Worm (Caenorhabditis elegans) whole organism, early embryonic: Measurements from ENCODE around the gene taap-1.

Experiments
- B0310.2 ChIP-seq: sonication (generic microtip); optimal IDR thresholded peaks from 2 replicates; lab custom pipeline; 2016; ENCODE audit warnings: mild to moderate bottlenecking, missing genetic modification characterization, missing compliant biosample characterization
- F13C5.2 ChIP-seq: sonication (generic microtip); optimal IDR thresholded peaks from 2 replicates; lab custom pipeline; 2017; ENCODE audit warnings: mild to moderate bottlenecking, missing genetic modification characterization, inconsistent platforms, missing compliant biosample characterization
- aly-1 ChIP-seq: sonication (generic microtip); optimal IDR thresholded peaks from 2 replicates; lab custom pipeline; 2016; ENCODE audit warnings: missing genetic modification characterization, missing compliant biosample characterization
- ama-1 ChIP-seq: fragments of 150-350 bp; optimal IDR thresholded peaks from 2 replicates; lab custom pipeline; 2014
- ceh-13 ChIP-seq: fragments of 200-800 bp; sonication (Bioruptor generic); optimal IDR thresholded peaks from 2 replicates; lab custom pipeline; 2018; ENCODE audit warnings: mild to moderate bottlenecking, missing genetic modification characterization, missing compliant biosample characterization
- ceh-36 ChIP-seq: sonication (generic microtip); optimal IDR thresholded peaks from 2 replicates; lab custom pipeline; 2016; ENCODE audit warnings: missing genetic modification characterization, inconsistent platforms, missing compliant biosample characterization
- ets-7 ChIP-seq: sonication (generic microtip); optimal IDR thresholded peaks from 2 replicates; lab custom pipeline; 2016; ENCODE audit warnings: missing genotype, missing genetic modification characterization, missing compliant biosample characterization
- flt-1 ChIP-seq: fragments of 200-800 bp; sonication (Bioruptor generic); IDR thresholded peaks from 2 replicates; pipeline ENCODE4 v1.3.6; 2022; ENCODE audit warnings: missing genetic modification characterization, missing compliant biosample characterization
- hmbx-1 ChIP-seq: sonication (generic microtip); optimal IDR thresholded peaks from 2 replicates; lab custom pipeline; 2016; ENCODE audit warnings: mild to moderate bottlenecking, missing genetic modification characterization, missing compliant biosample characterization
- hmg-4 ChIP-seq: fragments of 200-800 bp; sonication (Bioruptor generic); optimal IDR thresholded peaks from 2 replicates; lab custom pipeline; 2018; ENCODE audit warnings: mild to moderate bottlenecking, missing genetic modification characterization, missing compliant biosample characterization
- hnd-1 ChIP-seq: sonication (generic microtip); optimal IDR thresholded peaks from 2 replicates; lab custom pipeline; 2016; ENCODE audit warnings: missing genetic modification characterization, missing compliant biosample characterization
- pes-1 ChIP-seq: fragments of 200-800 bp; sonication (Bioruptor generic); IDR thresholded peaks from 2 replicates; pipeline ENCODE4 v1.3.6; 2022; ENCODE audit warnings: missing genetic modification reagents, missing genetic modification characterization, missing compliant biosample characterization
- scrt-1 ChIP-seq: fragments of 200-800 bp; sonication (Bioruptor generic); IDR thresholded peaks from 2 replicates; pipeline ENCODE4 v1.3.6; 2022; ENCODE audit warnings: missing genetic modification characterization, missing compliant biosample characterization
- sea-1 ChIP-seq: fragments of 200-800 bp; sonication (Bioruptor generic); conservative IDR thresholded peaks from 2 replicates; pipeline ENCODE4 v1.3.6; 2022; ENCODE audit warnings: missing genetic modification characterization, missing compliant biosample characterization
- tbx-11 ChIP-seq: fragments of 200-800 bp; sonication (Bioruptor generic); IDR thresholded peaks from 2 replicates; pipeline ENCODE4 v1.3.6; 2022; ENCODE audit warnings: missing genetic modification characterization, missing compliant biosample characterization
- tbx-37 ChIP-seq: fragments of 200-800 bp; sonication (Bioruptor generic); conservative IDR thresholded peaks from 2 replicates; pipeline ENCODE4 v1.3.6; 2022; ENCODE audit warnings: missing genetic modification reagents, missing genetic modification characterization, missing compliant biosample characterization
- tra-4 ChIP-seq: sonication (generic microtip); optimal IDR thresholded peaks from 2 replicates; lab custom pipeline; 2017; ENCODE audit warnings: missing genetic modification characterization, missing compliant biosample characterization

Gene taap-1

ce11 chrII:8483793-8484186 is at the start of gene taap-1:
taap-1 (minus strand) TSS chrII:8483871.
- TF ChIP-seq ceh-36 (tag; lab: Kevin White, UChicago) (no peak), aly-1 (tag; lab: Kevin White, UChicago) (no peak), sea-1 (no peak), tra-4 (tag; lab: Kevin White, UChicago) (no peak), scrt-1 (GFP tag; lab: Robert Waterston, UW) (no peak), pes-1 (GFP tag; lab: Robert Waterston, UW) (no peak), tbx-37 (GFP tag; lab: Robert Waterston, UW) (no peak), flt-1 (GFP tag; lab: Robert Waterston, UW) (no peak), ets-7 (tag; lab: Kevin White, UChicago) (no peak), ama-1 (lab: Kevin White, UChicago) (no peak), F13C5.2 (tag; lab: Kevin White, UChicago) (no peak), ceh-13 (GFP tag; lab: Kevin White, UChicago) (no peak), B0310.2 (tag; lab: Kevin White, UChicago) (no peak), hmbx-1 (tag; lab: Kevin White, UChicago) (no peak), hmg-4 (GFP tag; lab: Kevin White, UChicago) (no peak), tbx-11 (no peak)

DNA sequence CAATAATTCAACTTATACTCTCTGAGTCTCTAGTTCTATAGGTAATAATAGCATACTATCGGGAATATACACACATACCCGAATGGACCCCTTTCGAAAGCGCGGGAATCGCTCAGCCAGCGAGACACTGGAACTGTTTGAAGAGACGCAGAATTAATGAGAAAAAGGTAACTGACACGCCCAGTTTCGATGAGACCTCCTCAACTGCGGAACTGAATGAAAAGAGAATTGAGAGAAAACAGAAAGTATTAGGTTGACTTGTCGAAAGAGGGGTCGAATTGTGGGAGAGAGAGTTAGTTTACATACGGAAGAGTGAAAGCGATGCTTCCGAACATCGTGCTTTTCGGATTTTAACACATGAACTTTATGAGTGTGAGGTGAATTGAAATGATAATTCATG is 48.3 kb upstream of the taap-1 start:
- TF ChIP-seq hmg-4 (GFP tag; lab: Kevin White, UChicago) (no peak), ceh-13 (GFP tag; lab: Kevin White, UChicago) (no peak), tra-4 (tag; lab: Kevin White, UChicago) (no peak), ceh-36 (tag; lab: Kevin White, UChicago) (no peak), pes-1 (GFP tag; lab: Robert Waterston, UW) (no peak), hmbx-1 (tag; lab: Kevin White, UChicago) (no peak), tbx-37 (GFP tag; lab: Robert Waterston, UW) (no peak), aly-1 (tag; lab: Kevin White, UChicago) (no peak), ets-7 (tag; lab: Kevin White, UChicago) (no peak), flt-1 (GFP tag; lab: Robert Waterston, UW) (no peak), B0310.2 (tag; lab: Kevin White, UChicago) (no peak), ama-1 (lab: Kevin White, UChicago) (no peak), F13C5.2 (tag; lab: Kevin White, UChicago) (no peak), hnd-1 (tag; lab: Kevin White, UChicago) (no peak), scrt-1 (GFP tag; lab: Robert Waterston, UW) (no peak), sea-1 (no peak), tbx-11 (no peak)

ce11 chrII:8531181-8531759 is 47.6 kb upstream of the taap-1 start, which contains the start of gene gldi-7:
gldi-7 (minus strand) TSS chrII:8531222.
- TF ChIP-seq scrt-1 (GFP tag; lab: Robert Waterston, UW) (no peak), tra-4 (tag; lab: Kevin White, UChicago) (no peak), F13C5.2 (tag; lab: Kevin White, UChicago) (no peak), hmbx-1 (tag; lab: Kevin White, UChicago) (no peak), sea-1 (no peak), pes-1 (GFP tag; lab: Robert Waterston, UW) (no peak), flt-1 (GFP tag; lab: Robert Waterston, UW) (no peak)

- no peak for TF ChIP-seq sea-1
- TF ChIP-seq scrt-1 (GFP tag; lab: Robert Waterston, UW): no peak
- TF ChIP-seq tbx-37 (GFP tag; lab: Robert Waterston, UW): no peak
- TF ChIP-seq ama-1 (lab: Kevin White, UChicago): no peak
- no peak for TF ChIP-seq tra-4 (tag; lab: Kevin White, UChicago)
- no peak for TF ChIP-seq hnd-1 (tag; lab: Kevin White, UChicago)
- TF ChIP-seq aly-1 (tag; lab: Kevin White, UChicago): no peak
- TF ChIP-seq flt-1 (GFP tag; lab: Robert Waterston, UW): no peak
- TF ChIP-seq ceh-36 (tag; lab: Kevin White, UChicago): no peak
- no peak for TF ChIP-seq tbx-11
- no peak for TF ChIP-seq F13C5.2 (tag; lab: Kevin White, UChicago)
- no peak for TF ChIP-seq B0310.2 (tag; lab: Kevin White, UChicago)
- no peak for TF ChIP-seq ceh-13 (GFP tag; lab: Kevin White, UChicago)
- TF ChIP-seq hmbx-1 (tag; lab: Kevin White, UChicago): no peak
- TF ChIP-seq hmg-4 (GFP tag; lab: Kevin White, UChicago): no peak
Observed at ce11 chrII:8529176-8529698, 45.6 kb upstream of the taap-1 start.

DNA sequence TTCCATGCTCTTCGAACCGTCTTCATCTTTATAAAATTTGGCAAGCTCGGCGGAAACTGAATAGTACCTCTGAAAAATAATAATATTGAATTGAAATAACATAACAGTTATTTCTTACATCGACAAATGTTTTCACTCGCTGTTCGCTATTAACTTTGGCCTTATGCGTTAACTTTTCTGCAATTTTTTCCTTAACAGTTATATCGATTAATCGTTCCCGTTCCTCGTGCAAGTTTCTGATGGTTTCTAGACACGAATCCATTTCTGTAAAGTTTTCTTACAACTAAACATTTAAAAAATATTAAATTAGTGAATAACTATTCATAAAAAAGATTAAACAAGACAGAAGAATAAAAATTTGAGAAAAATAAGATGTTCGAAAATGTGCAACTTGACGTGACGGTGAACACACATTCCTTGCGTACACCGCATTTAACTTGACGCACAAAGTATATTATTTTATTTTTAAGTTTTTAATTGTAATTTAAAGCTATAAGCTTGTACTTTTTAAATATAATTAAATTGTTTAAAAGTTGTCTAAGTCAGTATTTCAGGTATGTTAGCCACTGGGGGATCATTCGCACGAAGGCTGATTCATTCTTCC is 41.6 kb upstream of the taap-1 start, which contains the start of the genes prp-9 and mrps-18B:
Gene prp-9 (minus strand): TSS at position 264 of the 604 bp plus-strand sequence.
Gene mrps-18B (plus strand): TSS at position 549 of the 604 bp plus-strand sequence.
- TF ChIP-seq hmbx-1 (tag; lab: Kevin White, UChicago) (no peak), ceh-13 (GFP tag; lab: Kevin White, UChicago) (no peak), ets-7 (tag; lab: Kevin White, UChicago) (no peak), F13C5.2 (tag; lab: Kevin White, UChicago) (no peak), tra-4 (tag; lab: Kevin White, UChicago) (no peak)

ce11 chrII:8520625-8521024 is 37.0 kb upstream of the taap-1 start, which contains the start of gene cht-2:
cht-2 (plus strand) TSS chrII:8520925.
- TF ChIP-seq flt-1 (GFP tag; lab: Robert Waterston, UW) (no peak), B0310.2 (tag; lab: Kevin White, UChicago) (no peak), ets-7 (tag; lab: Kevin White, UChicago) (no peak), pes-1 (GFP tag; lab: Robert Waterston, UW) (no peak), ceh-36 (tag; lab: Kevin White, UChicago) (no peak), hnd-1 (tag; lab: Kevin White, UChicago) (no peak), sea-1 (no peak), scrt-1 (GFP tag; lab: Robert Waterston, UW) (no peak), tra-4 (tag; lab: Kevin White, UChicago) (no peak), ceh-13 (GFP tag; lab: Kevin White, UChicago) (no peak), ama-1 (lab: Kevin White, UChicago) (no peak), hmbx-1 (tag; lab: Kevin White, UChicago) (no peak), hmg-4 (GFP tag; lab: Kevin White, UChicago) (no peak), F13C5.2 (tag; lab: Kevin White, UChicago) (no peak), tbx-11 (no peak), aly-1 (tag; lab: Kevin White, UChicago) (no peak)
